Worm (Caenorhabditis elegans): Measurements from ENCODE around the gene K09A9.8.

K09A9.8 gene

DNA sequence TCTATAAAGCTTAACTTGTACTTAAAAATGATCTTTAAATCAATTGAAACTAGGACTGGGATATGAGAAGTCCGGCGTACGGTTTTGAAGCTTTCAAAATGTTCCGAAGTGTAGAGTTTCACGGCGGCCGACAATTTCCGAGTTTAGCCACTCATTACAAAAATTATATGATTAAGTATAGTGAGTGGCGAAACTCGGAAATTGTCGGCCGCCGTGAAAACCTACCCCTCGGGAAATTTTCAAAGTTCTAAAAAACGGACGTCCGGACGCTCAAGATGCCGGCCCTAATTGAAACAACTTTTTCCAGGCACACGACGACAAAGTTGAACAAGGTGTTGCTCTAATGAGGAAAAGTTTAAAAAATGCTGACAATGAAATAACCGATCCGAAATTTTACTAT is 11.8 kb downstream of the K09A9.8 start:
- TF ChIP-seq bed-3 (GFP tag; optimal IDR thresholded peaks at IDR 0.05) (no peak), unc-120 (tag; optimal IDR thresholded peaks at IDR 0.05; ENCODE audit: poor library complexity, severe bottlenecking) (no peak), elt-3 (tag; optimal IDR thresholded peaks at IDR 0.05) (no peak), nhr-237 (tag; optimal IDR thresholded peaks at IDR 0.05) (no peak), M03D4.4 (tag; optimal IDR thresholded peaks at IDR 0.05) (no peak), cnd-1 (tag; optimal IDR thresholded peaks at IDR 0.05) (no peak), elt-1 (tag; optimal IDR thresholded peaks at IDR 0.05; ENCODE audit: borderline replicate concordance, insufficient read depth) (no peak)

DNA sequence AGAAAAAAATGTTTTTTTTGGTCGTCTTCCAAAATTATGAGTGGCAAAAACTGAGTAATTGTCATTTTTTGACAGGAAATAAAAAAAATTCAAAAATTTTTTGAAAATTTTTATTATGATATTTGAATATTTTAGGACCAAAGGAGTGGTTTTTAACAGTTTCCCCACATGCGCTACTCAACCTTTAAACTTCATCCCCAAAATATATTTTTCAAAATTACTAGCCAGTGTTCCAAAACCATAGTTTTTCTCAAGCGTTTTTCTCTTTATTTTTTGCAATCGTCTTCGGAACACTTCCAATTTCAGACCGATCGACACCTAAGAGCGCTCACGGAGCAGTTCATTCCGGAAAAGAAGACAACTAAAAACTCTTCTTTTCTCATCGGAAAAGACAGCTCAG is 20.0 kb downstream of the K09A9.8 start, which contains the start of gene K09A9.6:
Gene K09A9.6 (plus strand): TSS at position 301 of the 400 bp plus-strand sequence.
- TF ChIP-seq blmp-1 (tag; optimal IDR thresholded peaks at IDR 0.05): no peak
- no peak for TF ChIP-seq unc-62 (GFP tag; optimal IDR thresholded peaks at IDR 0.05)
- TF ChIP-seq sem-2 (GFP tag; optimal IDR thresholded peaks at IDR 0.05): no peak
- no peak for TF ChIP-seq ceh-43 (GFP tag; optimal IDR thresholded peaks at IDR 0.05)
- no peak for TF ChIP-seq zip-8 (tag; optimal IDR thresholded peaks at IDR 0.05)
- no peak for TF ChIP-seq ceh-39 (tag; optimal IDR thresholded peaks at IDR 0.05)
- no peak for TF ChIP-seq lin-13 (tag; optimal IDR thresholded peaks at IDR 0.05)
- TF ChIP-seq unc-39 (tag; optimal IDR thresholded peaks at IDR 0.05): no peak
- no peak for TF ChIP-seq hlh-1 (tag; optimal IDR thresholded peaks at IDR 0.05)
- no peak for TF ChIP-seq flh-1 (GFP tag; optimal IDR thresholded peaks at IDR 0.05)
- TF ChIP-seq nhr-76 (tag; optimal IDR thresholded peaks at IDR 0.05): no peak
- TF ChIP-seq cnd-1 (tag; optimal IDR thresholded peaks at IDR 0.05): no peak
- no peak for TF ChIP-seq tbx-8 (GFP tag; optimal IDR thresholded peaks at IDR 0.05)
- TF ChIP-seq mls-2 (tag; optimal IDR thresholded peaks at IDR 0.05): no peak
- TF ChIP-seq nhr-2 (tag; optimal IDR thresholded peaks at IDR 0.05): no peak
- no peak for TF ChIP-seq snpc-4 (tag; optimal IDR thresholded peaks at IDR 0.05)
- no peak for TF ChIP-seq bed-3 (GFP tag; optimal IDR thresholded peaks at IDR 0.05)
- TF ChIP-seq ztf-11 (tag; optimal IDR thresholded peaks at IDR 0.05): no peak
- TF ChIP-seq nhr-28 (tag; optimal IDR thresholded peaks at IDR 0.05): no peak
- no peak for TF ChIP-seq elt-3 (tag; optimal IDR thresholded peaks at IDR 0.05)

DNA sequence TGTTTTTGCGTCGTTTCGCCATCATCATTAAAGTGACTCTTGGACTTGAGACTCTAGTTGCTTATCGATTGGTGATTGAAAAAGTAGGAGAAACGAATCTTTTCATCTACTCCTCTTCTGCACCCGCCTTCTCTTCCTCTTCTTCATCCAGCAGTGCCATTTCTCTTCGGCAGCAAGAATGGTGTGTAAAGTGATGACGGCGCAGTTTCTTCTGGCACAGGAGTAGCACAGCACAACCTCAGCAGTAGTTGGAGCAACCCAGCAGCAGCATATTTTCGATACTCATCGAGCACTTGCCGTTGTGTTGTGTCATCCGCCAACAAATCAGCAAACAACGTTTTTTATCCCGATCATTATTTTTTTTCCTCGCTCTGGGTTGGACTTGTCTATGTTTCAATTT is 21.5 kb downstream of the K09A9.8 start:
- TF ChIP-seq hlh-1 (tag; optimal IDR thresholded peaks at IDR 0.05): peak; percentile 61
- TF ChIP-seq snpc-4 (tag; optimal IDR thresholded peaks at IDR 0.05): no peak
- TF ChIP-seq mep-1 (tag; optimal IDR thresholded peaks at IDR 0.05): peak; percentile 5
- TF ChIP-seq unc-120 (tag; optimal IDR thresholded peaks at IDR 0.05; ENCODE audit: poor library complexity, severe bottlenecking): peak; percentile 66

DNA sequence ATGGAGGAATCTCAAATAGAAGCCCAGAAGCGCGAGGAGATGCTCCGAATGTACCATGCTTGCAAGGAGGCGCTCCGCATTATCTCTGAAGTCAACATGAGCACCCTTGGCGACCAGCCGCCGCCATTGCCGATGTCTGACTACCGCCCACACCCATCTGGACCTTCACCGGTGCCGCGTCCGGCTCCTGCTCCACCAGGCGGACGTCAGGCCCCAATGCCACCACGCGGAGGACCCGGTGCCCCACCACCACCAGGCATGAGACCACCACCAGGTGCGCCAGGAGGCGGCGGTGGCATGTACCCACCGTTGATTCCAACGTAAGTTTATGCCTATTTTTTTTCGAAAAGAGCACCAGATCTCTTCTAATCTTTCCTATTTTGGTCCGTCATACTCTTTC is 25.0 kb downstream of the K09A9.8 start:
- TF ChIP-seq ces-1 (GFP tag; optimal IDR thresholded peaks at IDR 0.05) (no peak), ceh-83 (GFP tag; optimal IDR thresholded peaks at IDR 0.05) (peak; percentile 10)

ce11 chrX:15569633-15570032 is 27.3 kb downstream of the K09A9.8 start:
- TF ChIP-seq ceh-43 (GFP tag; optimal IDR thresholded peaks at IDR 0.05) (no peak), flh-1 (GFP tag; optimal IDR thresholded peaks at IDR 0.05) (no peak), mab-5 (tag; optimal IDR thresholded peaks at IDR 0.05) (no peak), snpc-4 (tag; optimal IDR thresholded peaks at IDR 0.05) (no peak), nhr-2 (tag; optimal IDR thresholded peaks at IDR 0.05) (no peak), ceh-83 (GFP tag; optimal IDR thresholded peaks at IDR 0.05) (no peak), ces-1 (GFP tag; optimal IDR thresholded peaks at IDR 0.05) (no peak), zip-8 (tag; optimal IDR thresholded peaks at IDR 0.05) (no peak), M03D4.4 (tag; optimal IDR thresholded peaks at IDR 0.05) (no peak), ztf-11 (tag; optimal IDR thresholded peaks at IDR 0.05) (no peak), drap-1 (GFP tag; optimal IDR thresholded peaks at IDR 0.05) (no peak), unc-120 (tag; optimal IDR thresholded peaks at IDR 0.05; ENCODE audit: poor library complexity, severe bottlenecking) (no peak)

All from whole organism, mixed stage, embryonic.